Worm (Caenorhabditis elegans): ENCODE measurements around the gene poml-1.

poml-1 gene

DNA sequence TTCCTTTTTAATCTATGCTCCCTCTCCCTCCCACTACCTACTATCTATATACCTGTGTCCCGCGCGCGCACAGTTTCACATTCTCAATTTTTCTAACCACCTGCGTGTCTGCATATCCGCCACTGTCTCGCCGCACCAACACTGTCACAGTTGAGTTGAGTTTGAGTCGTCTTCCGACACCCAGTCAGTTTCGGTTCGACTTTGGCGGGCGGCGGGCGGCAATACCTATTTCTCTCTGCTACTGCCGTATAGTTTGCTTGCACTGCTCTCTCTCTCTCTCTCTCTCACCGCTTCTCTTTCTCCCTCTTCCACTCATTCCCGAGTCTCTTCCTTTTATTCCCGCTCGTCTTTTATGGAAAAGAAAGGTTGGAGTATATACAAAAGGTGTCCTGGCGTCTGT lies 47.3 kb downstream of the poml-1 start (continued):
- TF ChIP-seq cebp-1 (GFP tag; IDR thresholded peaks at IDR 0.05): peak; percentile 13; the same call in 1 of the 2 replicates
- TF ChIP-seq cebp-1 (tag; optimal IDR thresholded peaks at IDR 0.05): peak; percentile 13
- TF ChIP-seq K12H6.12 (tag; optimal IDR thresholded peaks at IDR 0.05): no peak
- TF ChIP-seq sea-2 (GFP tag; IDR thresholded peaks at IDR 0.05): no peak
- TF ChIP-seq snpc-1.3 (tag; optimal IDR thresholded peaks at IDR 0.05; ENCODE audit: insufficient read depth): no peak
- no peak for TF ChIP-seq hrde-1 (tag; optimal IDR thresholded peaks at IDR 0.05; ENCODE audit: borderline replicate concordance)
- TF ChIP-seq him-1 (tag; optimal IDR thresholded peaks at IDR 0.05): no peak
- TF ChIP-seq efl-1 (GFP tag; optimal IDR thresholded peaks at IDR 0.05): peak; percentile 29
- TF ChIP-seq dox-1 (GFP tag; IDR thresholded peaks at IDR 0.05): peak; percentile 82
- TF ChIP-seq tbp1 (GFP tag; optimal IDR thresholded peaks at IDR 0.05): peak; percentile 28
- no peak for TF ChIP-seq lin-54 (GFP tag; optimal IDR thresholded peaks at IDR 0.05)
- TF ChIP-seq nfya-1 (tag; optimal IDR thresholded peaks at IDR 0.05; ENCODE audit: borderline replicate concordance, insufficient read depth): no peak
- no peak for TF ChIP-seq F49E8.2 (tag; optimal IDR thresholded peaks at IDR 0.05; ENCODE audit: insufficient read depth)

DNA sequence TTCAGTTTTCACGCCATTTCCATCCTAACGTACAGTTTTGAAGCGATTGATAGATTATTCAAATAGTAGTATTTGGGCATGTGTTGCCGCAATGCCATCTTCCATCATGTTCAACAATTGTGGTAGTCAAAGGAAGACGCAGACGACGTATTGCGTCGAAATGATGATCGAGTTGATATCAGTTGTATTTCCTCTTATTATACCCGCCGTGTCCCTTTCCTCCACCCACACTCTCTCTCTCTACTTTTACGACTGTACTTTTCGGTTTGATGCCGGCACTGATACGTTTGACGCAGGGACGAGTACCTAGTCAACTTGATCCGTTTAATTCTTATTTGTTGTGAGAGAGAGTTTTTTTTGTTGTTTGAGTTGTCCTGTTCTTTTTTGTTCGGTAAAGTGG lies 50.1 kb downstream of the poml-1 start:
- TF ChIP-seq lsy-27 (tag; optimal IDR thresholded peaks at IDR 0.05; ENCODE audit: borderline replicate concordance, insufficient read depth) (no peak), dox-1 (GFP tag; IDR thresholded peaks at IDR 0.05) (peak; percentile 37; the same call in 1 of the 2 replicates), tbp1 (GFP tag; optimal IDR thresholded peaks at IDR 0.05) (peak; percentile 11), nfya-2 (GFP tag; IDR thresholded peaks at IDR 0.05) (no peak), fkh-3 (tag; optimal IDR thresholded peaks at IDR 0.05) (no peak), nhr-80 (tag; optimal IDR thresholded peaks at IDR 0.05) (peak; percentile 83)

ce11 chrX:13670966-13671365 lies 51.8 kb downstream of the poml-1 start:
- TF ChIP-seq F49E8.2 (tag; optimal IDR thresholded peaks at IDR 0.05; ENCODE audit: insufficient read depth): no peak
- TF ChIP-seq cebp-1 (GFP tag; IDR thresholded peaks at IDR 0.05): no peak
- peak; percentile 21 for TF ChIP-seq cebp-1 (tag; optimal IDR thresholded peaks at IDR 0.05)

DNA sequence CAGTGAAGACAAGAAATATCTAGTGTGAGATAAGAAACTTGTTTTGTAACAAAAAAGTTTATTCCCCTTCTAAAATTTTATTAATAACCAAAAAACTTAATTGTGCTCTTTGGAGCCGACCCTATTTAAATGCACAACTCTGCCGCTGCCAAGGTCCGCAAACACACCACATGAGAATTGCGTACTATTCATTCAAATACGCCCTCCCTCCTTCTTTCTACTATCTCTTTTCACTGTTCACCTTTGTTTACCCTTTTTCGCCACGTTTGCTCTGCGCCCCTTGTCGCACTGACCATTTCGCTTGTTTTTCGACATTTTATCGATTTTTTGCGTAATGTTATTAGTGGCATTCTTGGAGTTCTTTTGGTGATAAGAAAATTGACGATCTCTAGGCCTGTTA lies 53.1 kb downstream of the poml-1 start:
- TF ChIP-seq ceh-79 (tag; optimal IDR thresholded peaks at IDR 0.05) (no peak), nhr-27 (tag; optimal IDR thresholded peaks at IDR 0.05) (no peak), tbp1 (GFP tag; optimal IDR thresholded peaks at IDR 0.05) (peak; percentile 3), nhr-80 (tag; optimal IDR thresholded peaks at IDR 0.05) (peak; percentile 69), cebp-1 (GFP tag; IDR thresholded peaks at IDR 0.05) (no peak), cebp-1 (tag; optimal IDR thresholded peaks at IDR 0.05) (peak; percentile 33), pha-4 (tag; optimal IDR thresholded peaks at IDR 0.05) (peak; percentile 59), attf-5 (GFP tag; optimal IDR thresholded peaks at IDR 0.05) (peak; percentile 91)
